Fruit fly (Drosophila melanogaster) whole organism, prepupa: ENCODE measurements around the gene Trmt61.

Experiments used
- CG10669 ChIP-seq: fragments of 200-800 bp; sonication (Bioruptor generic); optimal IDR thresholded peaks from 3 replicates; lab custom pipeline; 2018; ENCODE audit warnings: missing biosample characterization, mild to moderate bottlenecking, missing genetic modification characterization, moderate library complexity
- CG11294 ChIP-seq: fragments of 200-800 bp; sonication (Bioruptor generic); IDR thresholded peaks from 2 replicates; pipeline ENCODE4 v1.3.6; 2022; ENCODE audit warnings: missing biosample characterization, missing genetic modification characterization
- CG11762 ChIP-seq: fragments of 200-800 bp; sonication (Bioruptor generic); optimal IDR thresholded peaks from 3 replicates; lab custom pipeline; 2016; ENCODE audit warnings: missing biosample characterization, missing genetic modification characterization; ENCODE audit not compliant: insufficient read depth
- CG11902 ChIP-seq: fragments of 200-800 bp; sonication (Bioruptor generic); optimal IDR thresholded peaks from 3 replicates; lab custom pipeline; 2016; ENCODE audit warnings: missing biosample characterization, missing genetic modification characterization
- CG15336 ChIP-seq: fragments of 200-800 bp; sonication (Bioruptor generic); IDR thresholded peaks from 2 replicates; pipeline ENCODE4 v1.3.6; 2022; ENCODE audit warnings: missing biosample characterization, missing genetic modification characterization
- CG1621 ChIP-seq: fragments of 200-800 bp; sonication (Bioruptor generic); optimal IDR thresholded peaks from 3 replicates; lab custom pipeline; 2018; ENCODE audit warnings: missing biosample characterization, mild to moderate bottlenecking, missing genetic modification characterization
- CG3032 ChIP-seq: fragments of 200-800 bp; optimal IDR thresholded peaks from 2 replicates; lab custom pipeline; 2019; ENCODE audit warnings: missing biosample characterization, mild to moderate bottlenecking, missing genetic modification characterization, moderate library complexity
- CG31627 ChIP-seq: fragments of 200-800 bp; sonication (Bioruptor generic); optimal IDR thresholded peaks from 3 replicates; lab custom pipeline; 2016; ENCODE audit warnings: missing biosample characterization, missing genetic modification characterization
- CG4318 ChIP-seq: fragments of 200-800 bp; sonication (Bioruptor generic); optimal IDR thresholded peaks from 3 replicates; lab custom pipeline; 2017; ENCODE audit warnings: missing biosample characterization, mild to moderate bottlenecking, missing genetic modification characterization
- CG6163 ChIP-seq: fragments of 200-800 bp; sonication (Bioruptor generic); IDR thresholded peaks from 3 replicates; pipeline ENCODE4 v1.3.6; 2022; ENCODE audit warnings: missing biosample characterization, missing genetic modification characterization
- CG6276 ChIP-seq: fragments of 200-800 bp; sonication (Bioruptor generic); optimal IDR thresholded peaks from 2 replicates; lab custom pipeline; 2017; ENCODE audit warnings: missing biosample characterization, mild to moderate bottlenecking, missing genetic modification characterization
- CG6792 ChIP-seq: fragments of 200-800 bp; sonication (Bioruptor generic); optimal IDR thresholded peaks from 3 replicates; lab custom pipeline; 2016; ENCODE audit warnings: missing biosample characterization, missing genetic modification characterization
- CG7368 ChIP-seq: fragments of 200-800 bp; sonication (Bioruptor generic); optimal IDR thresholded peaks from 3 replicates; lab custom pipeline; 2016; ENCODE audit warnings: missing biosample characterization, missing genetic modification characterization
- CG8119 ChIP-seq: fragments of 200-800 bp; sonication (Bioruptor generic); IDR thresholded peaks from 3 replicates; pipeline ENCODE4 v1.3.6; 2022; ENCODE audit warnings: missing biosample characterization, missing genetic modification characterization
- CG8319 ChIP-seq: fragments of 200-800 bp; sonication (Bioruptor generic); optimal IDR thresholded peaks from 3 replicates; lab custom pipeline; 2016; ENCODE audit warnings: missing biosample characterization, missing genetic modification characterization
- CG9139 ChIP-seq: fragments of 200-800 bp; sonication (Bioruptor generic); optimal IDR thresholded peaks from 3 replicates; lab custom pipeline; 2017; ENCODE audit warnings: missing biosample characterization, mild to moderate bottlenecking, missing genetic modification characterization
- Eip78C ChIP-seq: fragments of 200-800 bp; sonication (Bioruptor generic); peaks from one replicate; lab custom pipeline; 2016; ENCODE audit warnings: missing biosample characterization, missing genetic modification characterization
- Hr38 ChIP-seq: sonication (Bioruptor generic); optimal IDR thresholded peaks from 2 replicates; lab custom pipeline; 2016; ENCODE audit warnings: missing biosample characterization, missing genetic modification characterization
- Hr4 ChIP-seq: fragments of 200-800 bp; sonication (Bioruptor generic); optimal IDR thresholded peaks from 3 replicates; lab custom pipeline; 2016; ENCODE audit warnings: missing biosample characterization, missing genetic modification characterization
- OdsH ChIP-seq: fragments of 200-800 bp; sonication (Bioruptor generic); optimal IDR thresholded peaks from 3 replicates; lab custom pipeline; 2016; ENCODE audit warnings: missing biosample characterization, missing genetic modification characterization
- Sox102F ChIP-seq: fragments of 200-800 bp; sonication (Bioruptor generic); optimal IDR thresholded peaks from 2 replicates; lab custom pipeline; 2016; ENCODE audit warnings: missing biosample characterization, mild to moderate bottlenecking, missing genetic modification characterization
- Sox14 ChIP-seq: fragments of 200-800 bp; sonication (Bioruptor generic); optimal IDR thresholded peaks from 3 replicates; lab custom pipeline; 2016; ENCODE audit warnings: missing biosample characterization, missing genetic modification characterization
- Sox15 ChIP-seq: fragments of 200-800 bp; sonication (Bioruptor generic); optimal IDR thresholded peaks from 3 replicates; lab custom pipeline; 2016; ENCODE audit warnings: missing biosample characterization, missing genetic modification characterization
- achi ChIP-seq: fragments of 200-800 bp; sonication (Bioruptor generic); optimal IDR thresholded peaks from 3 replicates; lab custom pipeline; 2016; ENCODE audit warnings: missing biosample characterization, missing genetic modification characterization
- acj6 ChIP-seq: fragments of 200-800 bp; sonication (Bioruptor generic); optimal IDR thresholded peaks from 3 replicates; lab custom pipeline; 2016; ENCODE audit warnings: missing biosample characterization, missing genetic modification characterization
- dac ChIP-seq: fragments of 200-800 bp; sonication (Bioruptor generic); optimal IDR thresholded peaks from 2 replicates; lab custom pipeline; 2017; ENCODE audit warnings: missing biosample characterization, mild to moderate bottlenecking, missing genetic modification characterization
- dsx ChIP-seq: fragments of 200-800 bp; optimal IDR thresholded peaks from 3 replicates; lab custom pipeline; 2019; ENCODE audit warnings: missing biosample characterization, mild to moderate bottlenecking, missing genetic modification characterization, moderate library complexity; ENCODE audit not compliant: poor library complexity, severe bottlenecking
- eg ChIP-seq: fragments of 200-800 bp; sonication (Bioruptor generic); IDR thresholded peaks from 3 replicates; pipeline ENCODE4 v1.3.6; 2022; ENCODE audit warnings: missing biosample characterization, missing genetic modification characterization
- esn ChIP-seq: fragments of 200-800 bp; sonication (Bioruptor generic); optimal IDR thresholded peaks from 2 replicates; lab custom pipeline; 2016; ENCODE audit warnings: missing biosample characterization, mild to moderate bottlenecking, missing genetic modification characterization, moderate library complexity
- fd59A ChIP-seq: fragments of 200-800 bp; sonication (Bioruptor generic); optimal IDR thresholded peaks from 2 replicates; lab custom pipeline; 2017; ENCODE audit warnings: missing biosample characterization, mild to moderate bottlenecking, missing genetic modification characterization, missing genetic modification reagents
- fkh ChIP-seq: fragments of 200-800 bp; sonication (Bioruptor generic); optimal IDR thresholded peaks from 3 replicates; lab custom pipeline; 2017; ENCODE audit warnings: missing biosample characterization, mild to moderate bottlenecking, missing genetic modification characterization, moderate library complexity
- lz ChIP-seq: fragments of 200-800 bp; sonication (Bioruptor generic); optimal IDR thresholded peaks from 3 replicates; lab custom pipeline; 2016; ENCODE audit warnings: missing biosample characterization, missing genetic modification characterization
- net ChIP-seq: fragments of 200-800 bp; sonication (Bioruptor generic); optimal IDR thresholded peaks from 3 replicates; lab custom pipeline; 2016; ENCODE audit warnings: missing biosample characterization, missing genetic modification characterization
- pdm3 ChIP-seq: fragments of 200-800 bp; sonication (Bioruptor generic); optimal IDR thresholded peaks from 3 replicates; lab custom pipeline; 2016; ENCODE audit warnings: missing biosample characterization, missing genetic modification characterization
- salr ChIP-seq, 2 experiments: fragments of 200-800 bp; sonication (Bioruptor generic); optimal IDR thresholded peaks; 3 replicates each; lab custom pipeline; 2016 to 2018; ENCODE audit warnings: missing biosample characterization in 2 of 2, missing genetic modification characterization in 2 of 2, mild to moderate bottlenecking in 1 of 2
- spab ChIP-seq: fragments of 200-800 bp; sonication (Bioruptor generic); optimal IDR thresholded peaks from 2 replicates; lab custom pipeline; 2017; ENCODE audit warnings: missing biosample characterization, mild to moderate bottlenecking, missing genetic modification characterization, missing genetic modification reagents
- svp ChIP-seq: fragments of 200-800 bp; sonication (Bioruptor generic); peaks from one replicate; lab custom pipeline; 2016; ENCODE audit warnings: missing biosample characterization, missing genetic modification characterization
- vri ChIP-seq: fragments of 200-800 bp; sonication (Bioruptor generic); optimal IDR thresholded peaks from 3 replicates; lab custom pipeline; 2016; ENCODE audit warnings: missing biosample characterization, mild to moderate bottlenecking, missing genetic modification characterization

Trmt61 gene

DNA sequence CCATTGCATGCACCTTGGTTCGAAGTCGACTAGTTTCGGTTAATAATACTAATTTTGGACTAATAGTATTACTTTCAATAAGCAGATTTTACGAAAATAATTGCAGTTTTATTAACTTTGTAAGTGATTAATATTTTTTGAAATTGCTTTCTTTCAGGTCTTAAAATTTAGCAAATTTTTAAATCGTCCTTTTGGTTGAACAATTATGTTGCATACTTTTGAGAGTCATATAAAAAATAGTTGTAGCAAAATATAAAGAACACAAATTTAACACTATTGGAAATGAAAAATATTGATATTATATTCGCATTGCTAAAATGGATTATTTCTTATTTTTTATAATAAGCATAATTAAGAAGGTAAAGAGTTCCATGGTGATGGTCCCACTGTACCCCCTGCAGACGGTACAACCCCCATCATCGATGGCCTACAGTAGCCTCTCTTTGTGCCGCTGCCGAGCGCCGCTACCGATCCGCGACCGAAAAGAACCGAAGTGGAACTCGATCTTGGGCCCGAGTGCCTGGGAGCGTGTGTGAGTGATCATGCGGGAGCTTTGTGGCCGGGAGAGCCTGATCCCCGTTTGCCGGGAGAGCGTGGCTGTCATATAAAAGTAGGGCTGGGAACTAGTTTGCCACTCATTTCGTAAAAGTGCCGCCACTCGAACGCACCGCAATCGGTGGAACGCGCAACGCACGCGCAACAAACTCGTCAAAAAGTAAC, 37.9 kb upstream of the Trmt61 start (continued):
- peak; percentile 94 for TF ChIP-seq CG6792 (GFP tag; lab: Kevin White, UChicago)
- TF ChIP-seq Sox102F (GFP tag; lab: Kevin White, UChicago), result peak; percentile 75
- peak; percentile 93 for TF ChIP-seq CG31627 (GFP tag; lab: Kevin White, UChicago)
- TF ChIP-seq esn (GFP tag; lab: Kevin White, UChicago), result peak; percentile 97
- peak; percentile 91 for TF ChIP-seq CG11762 (GFP tag; lab: Kevin White, UChicago)
- no peak for TF ChIP-seq Hr38 (GFP tag; lab: Kevin White, UChicago)
- peak; percentile 96 for TF ChIP-seq spab
- peak; percentile 81 for TF ChIP-seq dac (GFP tag; lab: Kevin White, UChicago)
- peak; percentile 63 for TF ChIP-seq dsx
- peak; percentile 92 for TF ChIP-seq acj6
- peak; percentile 92 for TF ChIP-seq CG11902 (GFP tag; lab: Kevin White, UChicago)
- TF ChIP-seq CG10669 (GFP tag; lab: Kevin White, UChicago), result peak; percentile 93
- TF ChIP-seq fd59A, result peak; percentile 93
- TF ChIP-seq svp, result peak; percentile 97
- TF ChIP-seq net (GFP tag; lab: Kevin White, UChicago), result peak; percentile 94
- TF ChIP-seq CG8319, result peak; percentile 90
- peak; percentile 92 for TF ChIP-seq Sox14 (GFP tag; lab: Kevin White, UChicago)
- TF ChIP-seq vri (GFP tag; lab: Kevin White, UChicago), result peak; percentile 53
- TF ChIP-seq achi (GFP tag; lab: Kevin White, UChicago), result peak; percentile 92
- TF ChIP-seq CG8119, result peak; percentile 87
- peak; percentile 82 for TF ChIP-seq CG15336
- TF ChIP-seq CG1621 (tag; lab: Kevin White, UChicago), result peak; percentile 60
- TF ChIP-seq CG7368, result peak; percentile 78
- peak; percentile 54 for TF ChIP-seq fkh (GFP tag; lab: Kevin White, UChicago)
- peak; percentile 95 for TF ChIP-seq CG3032 (tag; lab: Kevin White, UChicago)
- peak; percentile 92 for TF ChIP-seq OdsH (GFP tag; lab: Kevin White, UChicago)
- peak; percentile 62; the same call in 2 of the 3 replicates for TF ChIP-seq CG6163 (GFP tag; lab: Robert Waterston, UW)
- TF ChIP-seq lz (GFP tag; lab: Kevin White, UChicago), result peak; percentile 95
- peak; percentile 95 for TF ChIP-seq CG6276 (GFP tag; lab: Kevin White, UChicago)
- TF ChIP-seq Eip78C (GFP tag; lab: Kevin White, UChicago), result peak; percentile 98

DNA sequence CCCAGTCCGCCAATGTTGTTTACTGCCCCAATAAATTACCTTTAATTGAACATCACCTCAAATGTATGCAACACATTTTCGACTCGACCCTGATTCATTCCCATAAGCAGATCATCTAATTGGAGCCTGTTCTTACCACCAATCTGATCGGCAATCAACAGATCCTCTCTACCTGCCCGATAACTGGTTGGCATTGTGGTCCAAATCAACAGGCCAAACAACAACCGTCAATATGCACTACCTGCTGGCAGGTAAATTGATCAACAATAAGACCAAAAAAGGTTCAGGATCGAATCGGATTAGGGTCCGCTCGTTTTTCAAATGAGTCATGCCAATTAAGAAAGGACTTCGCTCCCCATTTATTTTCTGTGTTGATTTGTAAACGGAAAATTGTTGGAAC, 36.0 kb upstream of the Trmt61 start:
- TF ChIP-seq CG11294 (GFP tag; lab: Robert Waterston, UW) (no peak), salr (GFP tag; optimal IDR thresholded peaks at IDR 0.05; lab: Kevin White, UChicago) (no peak), CG11762 (GFP tag; lab: Kevin White, UChicago) (no peak), Sox14 (GFP tag; lab: Kevin White, UChicago) (no peak), OdsH (GFP tag; lab: Kevin White, UChicago) (no peak), dsx (no peak)

DNA sequence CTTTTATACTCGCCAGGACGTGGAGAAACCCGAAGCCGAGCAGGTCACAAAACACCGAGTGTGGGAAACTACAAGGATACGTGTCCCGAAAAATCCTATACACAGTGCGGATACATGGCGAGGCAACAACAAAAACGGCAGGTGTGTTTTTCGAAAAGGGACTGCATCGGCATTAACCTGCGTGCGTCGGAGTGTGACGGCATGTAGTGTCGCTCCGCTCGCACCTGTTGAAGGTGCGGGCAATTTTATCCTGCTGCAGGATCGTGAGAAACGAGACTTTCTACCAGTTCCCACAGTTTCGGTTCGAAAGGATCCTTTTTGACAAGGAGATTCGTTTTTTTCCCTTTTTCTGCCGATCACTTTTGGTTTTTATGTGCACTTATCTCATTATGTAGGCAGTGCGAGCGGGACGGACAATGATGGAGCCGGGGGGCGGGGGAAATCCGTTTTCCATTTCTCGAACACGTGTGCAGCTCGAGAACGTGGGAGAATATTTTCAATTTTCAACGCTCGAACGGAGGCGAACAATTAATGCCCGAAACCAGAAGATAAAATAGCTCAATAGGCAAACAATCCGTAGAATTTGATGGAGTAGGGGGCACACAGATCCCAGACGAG, 34.6 kb upstream of the Trmt61 start:
- no peak for TF ChIP-seq CG15336
- no peak for TF ChIP-seq Hr4
- no peak for TF ChIP-seq CG9139 (GFP tag; lab: Kevin White, UChicago)
- no peak for TF ChIP-seq CG10669 (GFP tag; lab: Kevin White, UChicago)
- no peak for TF ChIP-seq Sox15 (GFP tag; lab: Kevin White, UChicago)
- TF ChIP-seq CG7368, result no peak
- no peak for TF ChIP-seq Sox14 (GFP tag; lab: Kevin White, UChicago)
- TF ChIP-seq net (GFP tag; lab: Kevin White, UChicago), result no peak
- no peak for TF ChIP-seq CG1621 (tag; lab: Kevin White, UChicago)
- TF ChIP-seq eg, result no peak
- TF ChIP-seq CG4318 (GFP tag; lab: Kevin White, UChicago), result no peak
- no peak for TF ChIP-seq pdm3
- TF ChIP-seq CG31627 (GFP tag; lab: Kevin White, UChicago), result no peak
- no peak for TF ChIP-seq dsx
- TF ChIP-seq CG6276 (GFP tag; lab: Kevin White, UChicago), result no peak
- TF ChIP-seq CG8119, result no peak
- TF ChIP-seq fd59A, result no peak
